Fruit fly (Drosophila melanogaster) whole organism, pupa: ENCODE measurements around the gene SLIRP1.

Experiments used
- CG13204 ChIP-seq: fragments of 200-800 bp; sonication (Bioruptor generic); optimal IDR thresholded peaks from 2 replicates; lab custom pipeline; 2018; ENCODE audit warnings: missing biosample characterization, mild to moderate bottlenecking, missing genetic modification characterization, moderate library complexity
- CG9948 ChIP-seq: fragments of 200-800 bp; sonication (Bioruptor generic); optimal IDR thresholded peaks from 2 replicates; lab custom pipeline; 2018; ENCODE audit warnings: missing biosample characterization, mild to moderate bottlenecking, missing genetic modification characterization, moderate library complexity
- EcR ChIP-seq: fragments of 200-800 bp; sonication (Bioruptor generic); optimal IDR thresholded peaks from 3 replicates; lab custom pipeline; 2019; ENCODE audit warnings: missing biosample characterization, missing genetic modification characterization, mild to moderate bottlenecking, moderate library complexity, missing genetic modification reagents

DNA sequence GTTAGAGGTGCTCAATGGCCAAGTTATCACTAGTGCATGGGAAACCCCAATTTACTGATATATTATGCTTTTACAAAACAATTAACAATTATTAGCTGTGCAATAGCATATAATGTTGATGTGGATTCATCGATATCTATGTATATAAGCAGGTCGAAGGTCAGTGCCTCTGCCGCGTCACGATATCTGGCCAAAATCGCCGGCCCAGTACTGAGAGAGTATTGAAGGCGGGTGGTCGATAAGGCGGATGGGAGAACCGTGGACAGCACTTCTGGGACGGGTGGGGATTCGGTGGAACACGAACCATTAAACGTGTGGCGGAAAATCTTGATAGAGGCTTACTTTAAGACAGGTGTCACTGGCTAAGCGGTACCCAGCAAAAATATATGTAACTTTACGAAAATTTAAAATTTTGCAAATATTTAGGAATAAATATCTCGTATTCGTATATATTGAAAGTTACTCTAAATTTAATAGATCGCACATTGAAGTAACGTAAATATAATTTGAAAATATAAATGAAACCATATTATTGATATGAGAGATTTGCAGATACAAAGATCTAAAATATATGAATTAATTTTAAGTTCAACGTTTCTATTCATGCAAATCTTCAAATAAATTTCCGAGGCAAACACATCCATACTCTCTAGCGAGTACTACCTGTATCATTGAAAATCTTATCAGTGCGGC is 3.3 kb upstream of the SLIRP1 start:
- TF ChIP-seq CG9948 (tag; lab: Kevin White, UChicago), result no peak
- no peak for TF ChIP-seq CG13204 (GFP tag; lab: Kevin White, UChicago)
- no peak for TF ChIP-seq EcR (GFP tag; lab: Kevin White, UChicago)
